Worm (Caenorhabditis elegans) whole organism, L4 larva: ENCODE measurements around the gene dhc-4.

ENCODE experiments used
- D1046.2 ChIP-seq: fragments of 200-800 bp; sonication (Bioruptor generic); IDR thresholded peaks from 2 replicates; pipeline ENCODE4 v1.3.6; 2022; ENCODE audit warnings: missing genetic modification characterization, missing compliant biosample characterization
- F26F4.8 ChIP-seq: fragments of 200-800 bp; sonication (Bioruptor generic); conservative IDR thresholded peaks from 2 replicates; pipeline ENCODE4 v1.3.6; 2022; ENCODE audit warnings: missing genetic modification characterization, missing compliant biosample characterization
- F37D6.2 ChIP-seq: sonication (generic microtip); optimal IDR thresholded peaks from 2 replicates; lab custom pipeline; 2016; ENCODE audit warnings: mild to moderate bottlenecking, missing genetic modification characterization, missing compliant biosample characterization
- F44E2.7 ChIP-seq: fragments of 200-800 bp; sonication (Bioruptor generic); IDR thresholded peaks from 2 replicates; pipeline ENCODE4 v2.1.2; 2022; ENCODE audit warnings: missing genetic modification characterization, missing compliant biosample characterization
- F49E8.2 ChIP-seq: sonication (generic microtip); optimal IDR thresholded peaks from 2 replicates; lab custom pipeline; 2016; ENCODE audit warnings: missing compliant biosample characterization, mild to moderate bottlenecking, missing genetic modification characterization, borderline replicate concordance
- T26A8.4 ChIP-seq: fragments of 200-800 bp; sonication (Bioruptor generic); IDR thresholded peaks from 2 replicates; pipeline ENCODE4 v1.3.6; 2022; ENCODE audit warnings: missing genetic modification characterization, missing compliant biosample characterization
- ZK546.5 ChIP-seq, 2 experiments: sonication (generic microtip); optimal IDR thresholded peaks; 2 replicates each; lab custom pipeline; 2017; ENCODE audit warnings: missing biosample characterization in 2 of 2, missing genetic modification characterization in 2 of 2
- aha-1 ChIP-seq: fragments of 150-350 bp; peaks from one replicate; lab custom pipeline; 2014; ENCODE audit warnings: missing biosample characterization, missing genetic modification characterization
- attf-4 ChIP-seq: sonication (generic microtip); optimal IDR thresholded peaks from 3 replicates; lab custom pipeline; 2017; ENCODE audit warnings: missing biosample characterization, missing genetic modification characterization
- ceh-20 ChIP-seq: fragments of 200-800 bp; sonication (Bioruptor generic); IDR thresholded peaks from 2 replicates; pipeline ENCODE4 v1.3.6; 2022; ENCODE audit warnings: missing genetic modification reagents, missing genetic modification characterization, missing compliant biosample characterization
- ceh-32 ChIP-seq: sonication (generic microtip); optimal IDR thresholded peaks from 2 replicates; lab custom pipeline; 2016; ENCODE audit warnings: mild to moderate bottlenecking, missing genetic modification characterization, missing compliant biosample characterization; ENCODE audit not compliant: poor library complexity
- ceh-44 ChIP-seq: fragments of 200-800 bp; sonication (Bioruptor generic); IDR thresholded peaks from 2 replicates; pipeline ENCODE4 v1.3.6; 2022; ENCODE audit warnings: missing genetic modification reagents, missing genetic modification characterization, missing compliant biosample characterization
- ces-1 ChIP-seq: fragments of 150-350 bp; sonication (generic microtip); optimal IDR thresholded peaks from 4 replicates; lab custom pipeline; 2014; ENCODE audit warnings: missing biosample characterization, missing genetic modification reagents, missing genetic modification characterization
- cey-2 ChIP-seq: sonication (generic microtip); optimal IDR thresholded peaks from 3 replicates; lab custom pipeline; 2017; ENCODE audit warnings: missing genetic modification characterization, mild to moderate bottlenecking, missing compliant biosample characterization, antibody characterized with exemption, borderline replicate concordance; ENCODE audit not compliant: insufficient read depth
- daf-12 ChIP-seq: fragments of 150-350 bp; optimal IDR thresholded peaks from 2 replicates; lab custom pipeline; 2014; ENCODE audit warnings: missing biosample characterization, missing genetic modification reagents, missing genetic modification characterization
- daf-16 ChIP-seq, 3 experiments: sonication (generic microtip); optimal IDR thresholded peaks; 2 replicates each; lab custom pipeline; 2016 to 2017; ENCODE audit warnings: missing genetic modification characterization in 3 of 3, missing genetic modification reagents in 3 of 3, mild to moderate bottlenecking in 2 of 3, missing compliant biosample characterization in 2 of 3, missing biosample characterization in 1 of 3, moderate library complexity in 1 of 3
- daf-8 ChIP-seq: fragments of 200-800 bp; sonication (Bioruptor generic); IDR thresholded peaks from 2 replicates; pipeline ENCODE4 v1.3.6; 2022; ENCODE audit warnings: missing genetic modification characterization, missing compliant biosample characterization
- dmd-6 ChIP-seq: fragments of 200-800 bp; sonication (Bioruptor generic); IDR thresholded peaks from 2 replicates; pipeline ENCODE4 v1.3.6; 2022; ENCODE audit warnings: missing genetic modification reagents, missing genetic modification characterization, missing compliant biosample characterization
- dmd-9 ChIP-seq: fragments of 200-800 bp; sonication (Bioruptor generic); IDR thresholded peaks from 2 replicates; pipeline ENCODE4 v1.3.6; 2022; ENCODE audit warnings: missing genetic modification reagents, missing genetic modification characterization, missing compliant biosample characterization
- dpl-1 ChIP-seq: fragments of 150-350 bp; optimal IDR thresholded peaks from 2 replicates; lab custom pipeline; 2014; ENCODE audit warnings: missing biosample characterization, missing genetic modification reagents, missing genetic modification characterization
- dve-1 ChIP-seq: sonication (generic microtip); optimal IDR thresholded peaks from 2 replicates; lab custom pipeline; 2017; ENCODE audit warnings: antibody characterized with exemption, mild to moderate bottlenecking, missing genetic modification characterization, missing compliant biosample characterization; ENCODE audit not compliant: insufficient read depth
- egl-43 ChIP-seq: fragments of 200-800 bp; sonication (Bioruptor generic); IDR thresholded peaks from 2 replicates; pipeline ENCODE4 v1.3.6; 2022; ENCODE audit warnings: missing genetic modification reagents, missing genetic modification characterization, missing compliant biosample characterization
- hlh-11 ChIP-seq: fragments of 200-800 bp; sonication (Bioruptor generic); optimal IDR thresholded peaks from 2 replicates; lab custom pipeline; 2018; ENCODE audit warnings: mild to moderate bottlenecking, missing genetic modification characterization, missing compliant biosample characterization
- lim-7 ChIP-seq: fragments of 200-800 bp; sonication (Bioruptor generic); IDR thresholded peaks from 2 replicates; pipeline ENCODE4 v1.3.6; 2022; ENCODE audit warnings: missing genetic modification characterization, missing compliant biosample characterization
- lin-13 ChIP-seq: fragments of 150-350 bp; optimal IDR thresholded peaks from 2 replicates; lab custom pipeline; 2014; ENCODE audit warnings: missing biosample characterization, missing genetic modification reagents, missing genetic modification characterization
- lir-3 ChIP-seq: sonication (generic microtip); optimal IDR thresholded peaks from 2 replicates; lab custom pipeline; 2016; ENCODE audit warnings: mild to moderate bottlenecking, missing genetic modification characterization, missing compliant biosample characterization
- madf-5 ChIP-seq, 2 experiments: fragments of 200-800 bp; sonication (Bioruptor generic); IDR thresholded peaks; 2 replicates each; pipeline ENCODE4 v1.3.6; 2022; ENCODE audit warnings: missing compliant biosample characterization in 2 of 2, missing genetic modification characterization in 2 of 2
- mdl-1 ChIP-seq, 2 experiments: fragments of 150-350 bp in 1 of 2; sonication (generic microtip) in 1 of 2; optimal IDR thresholded peaks; 2 replicates each; lab custom pipeline; 2014 to 2017; ENCODE audit warnings: missing biosample characterization in 2 of 2, missing genetic modification characterization in 2 of 2
- mes-2 ChIP-seq: sonication (generic microtip); optimal IDR thresholded peaks from 2 replicates; lab custom pipeline; 2016; ENCODE audit warnings: missing genotype, mild to moderate bottlenecking, missing genetic modification characterization, missing compliant biosample characterization; ENCODE audit not compliant: poor library complexity, severe bottlenecking
- mxl-3 ChIP-seq: fragments of 200-800 bp; sonication (Bioruptor generic); optimal IDR thresholded peaks from 2 replicates; lab custom pipeline; 2018; ENCODE audit warnings: mild to moderate bottlenecking, missing genetic modification characterization, missing compliant biosample characterization
- nhr-10 ChIP-seq: fragments of 150-350 bp; optimal IDR thresholded peaks from 2 replicates; lab custom pipeline; 2014; ENCODE audit warnings: missing biosample characterization, missing genetic modification characterization
- nhr-111 ChIP-seq: fragments of 200-800 bp; sonication (Bioruptor generic); optimal IDR thresholded peaks from 2 replicates; lab custom pipeline; 2018; ENCODE audit warnings: mild to moderate bottlenecking, missing genetic modification characterization, missing compliant biosample characterization
- nhr-41 ChIP-seq: fragments of 200-800 bp; sonication (Bioruptor generic); IDR thresholded peaks from 2 replicates; pipeline ENCODE4 v1.3.6; 2022; ENCODE audit warnings: missing genetic modification reagents, missing genetic modification characterization, missing compliant biosample characterization
- pha-4 ChIP-seq, 2 experiments: fragments of 150-350 bp in 1 of 2; fragments of 200-800 bp in 1 of 2; sonication (Bioruptor generic) in 1 of 2; IDR thresholded peaks in 1 of 2; optimal IDR thresholded peaks in 1 of 2; 2 replicates each; pipeline versions ENCODE4 v1.3.6 to Lab custom; 2014 to 2022; ENCODE audit warnings: missing genetic modification characterization in 2 of 2, missing genetic modification reagents in 2 of 2, missing biosample characterization in 1 of 2, missing compliant biosample characterization in 1 of 2
- php-3 ChIP-seq: fragments of 200-800 bp; sonication (Bioruptor generic); IDR thresholded peaks from 2 replicates; pipeline ENCODE4 v1.3.6; 2022; ENCODE audit warnings: missing genetic modification reagents, missing genetic modification characterization, missing compliant biosample characterization
- saeg-2 ChIP-seq: fragments of 200-800 bp; sonication (Bioruptor generic); IDR thresholded peaks from 2 replicates; pipeline ENCODE4 v1.3.6; 2022; ENCODE audit warnings: missing genetic modification reagents, missing genetic modification characterization, missing compliant biosample characterization
- tag-97 ChIP-seq: fragments of 200-800 bp; sonication (Bioruptor generic); IDR thresholded peaks from 2 replicates; pipeline ENCODE4 v1.3.6; 2022; ENCODE audit warnings: missing genetic modification characterization, missing compliant biosample characterization
- tra-1 ChIP-seq: fragments of 200-800 bp; sonication (Bioruptor generic); IDR thresholded peaks from 2 replicates; pipeline ENCODE4 v1.3.6; 2022; ENCODE audit warnings: missing genetic modification reagents, missing genetic modification characterization, missing compliant biosample characterization
- unc-130 ChIP-seq: sonication (generic microtip); optimal IDR thresholded peaks from 2 replicates; lab custom pipeline; 2016; ENCODE audit warnings: missing genetic modification reagents, missing genetic modification characterization, missing compliant biosample characterization
- vab-7 ChIP-seq: fragments of 200-800 bp; sonication (Bioruptor generic); IDR thresholded peaks from 2 replicates; pipeline ENCODE4 v1.3.6; 2022; ENCODE audit warnings: missing genetic modification reagents, missing genetic modification characterization, missing compliant biosample characterization
- zfp-3 ChIP-seq: fragments of 200-800 bp; sonication (Bioruptor generic); conservative IDR thresholded peaks from 2 replicates; pipeline ENCODE4 v1.3.6; 2022; ENCODE audit warnings: missing genetic modification reagents, missing genetic modification characterization, missing compliant biosample characterization
- ztf-7 ChIP-seq: fragments of 150-350 bp; optimal IDR thresholded peaks from 2 replicates; lab custom pipeline; 2014; ENCODE audit warnings: missing biosample characterization, missing genetic modification characterization

The dhc-4 gene

ce11 chrIII:11036132-11036531, 66.4 kb downstream of the dhc-4 start (continued):
- TF ChIP-seq cey-2 (tag; lab: Kevin White, UChicago) (no peak), ztf-7 (peak; percentile 3), daf-8 (GFP tag; lab: Robert Waterston, UW) (no peak), zfp-3 (GFP tag; lab: Robert Waterston, UW) (no peak), dpl-1 (peak; percentile 82), mdl-1 (tag; optimal IDR thresholded peaks at IDR 0.05; lab: Kevin White, UChicago) (no peak), F26F4.8 (no peak), lim-7 (no peak), ceh-44 (GFP tag; lab: Robert Waterston, UW) (no peak), mxl-3 (no peak), lin-13 (peak; percentile 66), saeg-2 (GFP tag; lab: Robert Waterston, UW) (0 out of 2 replicates have a peak, but pooled peaks have one; percentile 27), tra-1 (GFP tag; lab: Robert Waterston, UW) (no peak), attf-4 (tag; lab: Kevin White, UChicago) (no peak), madf-5 (GFP tag; IDR thresholded peaks at IDR 0.05; lab: Robert Waterston, UW) (no peak), F37D6.2 (tag; lab: Kevin White, UChicago) (no peak), mes-2 (tag; lab: Kevin White, UChicago) (peak; percentile 89), vab-7 (GFP tag; lab: Robert Waterston, UW) (no peak), dmd-9 (GFP tag; lab: Robert Waterston, UW) (no peak), nhr-111 (GFP tag; lab: Kevin White, UChicago) (no peak), hlh-11 (tag; lab: Kevin White, UChicago) (peak; percentile 44), ZK546.5 (tag; optimal IDR thresholded peaks at IDR 0.05; lab: Kevin White, UChicago) (no peak), daf-12 (tag; lab: Kevin White, UChicago) (no peak), egl-43 (no peak), dve-1 (tag; lab: Kevin White, UChicago) (peak; percentile 86), daf-16 (GFP tag; optimal IDR thresholded peaks at IDR 0.05; lab: Kevin White, UChicago) (no peak), daf-16 (tag; optimal IDR thresholded peaks at IDR 0.05; lab: Kevin White, UChicago) (peak; percentile 27), ceh-20 (GFP tag; lab: Robert Waterston, UW) (peak; percentile 17; the same call in 1 of the 2 replicates), pha-4 (GFP tag; IDR thresholded peaks at IDR 0.05; lab: Robert Waterston, UW) (peak; percentile 56; the same call in 1 of the 2 replicates), pha-4 (tag; optimal IDR thresholded peaks at IDR 0.05; lab: Kevin White, UChicago) (no peak), tag-97 (GFP tag; lab: Robert Waterston, UW) (no peak), php-3 (no peak), nhr-41 (GFP tag; lab: Robert Waterston, UW) (no peak), F44E2.7 (GFP tag; lab: Robert Waterston, UW) (no peak), unc-130 (peak; percentile 73), ceh-32 (tag; lab: Kevin White, UChicago) (no peak), dmd-6 (GFP tag; lab: Robert Waterston, UW) (peak; percentile 41), F49E8.2 (tag; lab: Kevin White, UChicago) (peak; percentile 71), ces-1 (GFP tag; lab: Kevin White, UChicago) (no peak)

- TF ChIP-seq lir-3 (no peak), T26A8.4 (no peak), D1046.2 (GFP tag; lab: Robert Waterston, UW) (0 out of 2 replicates have a peak, but pooled peaks have one; percentile 6), aha-1 (tag; lab: Kevin White, UChicago) (peak; percentile 24), nhr-10 (no peak), tra-1 (GFP tag; lab: Robert Waterston, UW) (no peak)
- TF ChIP-seq, all 104 proteins: peak for 2
Measured at ce11 chrIII:11036640-11037039, 66.9 kb downstream of the dhc-4 start, which contains the start of gene spat-2. spat-2 (plus strand) TSS chrIII:11036940.
